Worm (Caenorhabditis elegans) whole organism, early embryonic: ENCODE data around the gene lat-1.

Source experiments
- B0310.2 ChIP-seq: sonication (generic microtip); optimal IDR thresholded peaks from 2 replicates; lab custom pipeline; 2016; ENCODE audit warnings: mild to moderate bottlenecking, missing genetic modification characterization, missing compliant biosample characterization
- F13C5.2 ChIP-seq: sonication (generic microtip); optimal IDR thresholded peaks from 2 replicates; lab custom pipeline; 2017; ENCODE audit warnings: mild to moderate bottlenecking, missing genetic modification characterization, inconsistent platforms, missing compliant biosample characterization
- aly-1 ChIP-seq: sonication (generic microtip); optimal IDR thresholded peaks from 2 replicates; lab custom pipeline; 2016; ENCODE audit warnings: missing genetic modification characterization, missing compliant biosample characterization
- ama-1 ChIP-seq: fragments of 150-350 bp; optimal IDR thresholded peaks from 2 replicates; lab custom pipeline; 2014
- ceh-13 ChIP-seq: fragments of 200-800 bp; sonication (Bioruptor generic); optimal IDR thresholded peaks from 2 replicates; lab custom pipeline; 2018; ENCODE audit warnings: mild to moderate bottlenecking, missing genetic modification characterization, missing compliant biosample characterization
- ceh-36 ChIP-seq: sonication (generic microtip); optimal IDR thresholded peaks from 2 replicates; lab custom pipeline; 2016; ENCODE audit warnings: missing genetic modification characterization, inconsistent platforms, missing compliant biosample characterization
- ets-7 ChIP-seq: sonication (generic microtip); optimal IDR thresholded peaks from 2 replicates; lab custom pipeline; 2016; ENCODE audit warnings: missing genotype, missing genetic modification characterization, missing compliant biosample characterization
- flt-1 ChIP-seq: fragments of 200-800 bp; sonication (Bioruptor generic); IDR thresholded peaks from 2 replicates; pipeline ENCODE4 v1.3.6; 2022; ENCODE audit warnings: missing genetic modification characterization, missing compliant biosample characterization
- hmbx-1 ChIP-seq: sonication (generic microtip); optimal IDR thresholded peaks from 2 replicates; lab custom pipeline; 2016; ENCODE audit warnings: mild to moderate bottlenecking, missing genetic modification characterization, missing compliant biosample characterization
- hmg-4 ChIP-seq: fragments of 200-800 bp; sonication (Bioruptor generic); optimal IDR thresholded peaks from 2 replicates; lab custom pipeline; 2018; ENCODE audit warnings: mild to moderate bottlenecking, missing genetic modification characterization, missing compliant biosample characterization
- hnd-1 ChIP-seq: sonication (generic microtip); optimal IDR thresholded peaks from 2 replicates; lab custom pipeline; 2016; ENCODE audit warnings: missing genetic modification characterization, missing compliant biosample characterization
- pes-1 ChIP-seq: fragments of 200-800 bp; sonication (Bioruptor generic); IDR thresholded peaks from 2 replicates; pipeline ENCODE4 v1.3.6; 2022; ENCODE audit warnings: missing genetic modification reagents, missing genetic modification characterization, missing compliant biosample characterization
- scrt-1 ChIP-seq: fragments of 200-800 bp; sonication (Bioruptor generic); IDR thresholded peaks from 2 replicates; pipeline ENCODE4 v1.3.6; 2022; ENCODE audit warnings: missing genetic modification characterization, missing compliant biosample characterization
- sea-1 ChIP-seq: fragments of 200-800 bp; sonication (Bioruptor generic); conservative IDR thresholded peaks from 2 replicates; pipeline ENCODE4 v1.3.6; 2022; ENCODE audit warnings: missing genetic modification characterization, missing compliant biosample characterization
- tbx-11 ChIP-seq: fragments of 200-800 bp; sonication (Bioruptor generic); IDR thresholded peaks from 2 replicates; pipeline ENCODE4 v1.3.6; 2022; ENCODE audit warnings: missing genetic modification characterization, missing compliant biosample characterization
- tbx-37 ChIP-seq: fragments of 200-800 bp; sonication (Bioruptor generic); conservative IDR thresholded peaks from 2 replicates; pipeline ENCODE4 v1.3.6; 2022; ENCODE audit warnings: missing genetic modification reagents, missing genetic modification characterization, missing compliant biosample characterization
- tra-4 ChIP-seq: sonication (generic microtip); optimal IDR thresholded peaks from 2 replicates; lab custom pipeline; 2017; ENCODE audit warnings: missing genetic modification characterization, missing compliant biosample characterization

Gene lat-1

ce11 chrII:8895895-8896294 is 746 bp upstream of the lat-1 start:
- TF ChIP-seq sea-1 = no peak
- no peak for TF ChIP-seq pes-1 (GFP tag; lab: Robert Waterston, UW)
- TF ChIP-seq F13C5.2 = no peak
- TF ChIP-seq tbx-11 (GFP tag; lab: Robert Waterston, UW) = no peak
- no peak for TF ChIP-seq aly-1 (tag; lab: Kevin White, UChicago)
- TF ChIP-seq flt-1 = no peak
- no peak for TF ChIP-seq tra-4 (tag; lab: Kevin White, UChicago)
- no peak for TF ChIP-seq B0310.2
- no peak for TF ChIP-seq ceh-36
- no peak for TF ChIP-seq hmg-4
- no peak for TF ChIP-seq hnd-1 (tag; lab: Kevin White, UChicago)
- no peak for TF ChIP-seq tbx-37 (GFP tag; lab: Robert Waterston, UW)
- TF ChIP-seq hmbx-1 (tag; lab: Kevin White, UChicago) = no peak
- no peak for TF ChIP-seq ets-7 (tag; lab: Kevin White, UChicago)
- no peak for TF ChIP-seq ama-1 (lab: Kevin White, UChicago)
- no peak for TF ChIP-seq ceh-13 (GFP tag; lab: Kevin White, UChicago)
- no peak for TF ChIP-seq scrt-1 (GFP tag; lab: Robert Waterston, UW)

DNA sequence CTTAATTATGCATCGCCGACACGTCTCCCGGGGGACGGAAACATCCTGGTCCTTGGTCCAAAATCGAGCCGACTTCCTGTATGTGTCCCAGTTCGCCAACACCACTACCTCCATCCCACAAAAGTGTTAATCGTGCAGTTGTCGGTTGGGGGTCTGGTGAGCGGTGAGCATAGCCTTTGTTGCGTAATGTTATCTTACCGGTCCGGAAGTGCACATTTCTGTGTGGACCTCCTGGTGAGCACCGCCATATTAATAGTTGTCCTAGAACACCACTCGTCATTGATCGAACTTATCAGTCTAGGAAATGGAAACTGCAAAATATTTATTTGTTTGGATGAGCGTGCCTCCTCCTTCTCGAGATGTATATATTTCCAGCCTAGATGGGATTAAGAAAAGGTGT is 603 bp downstream of the lat-1 start:
- no peak for TF ChIP-seq flt-1
- TF ChIP-seq ets-7 (tag; lab: Kevin White, UChicago) = peak; percentile 64

DNA sequence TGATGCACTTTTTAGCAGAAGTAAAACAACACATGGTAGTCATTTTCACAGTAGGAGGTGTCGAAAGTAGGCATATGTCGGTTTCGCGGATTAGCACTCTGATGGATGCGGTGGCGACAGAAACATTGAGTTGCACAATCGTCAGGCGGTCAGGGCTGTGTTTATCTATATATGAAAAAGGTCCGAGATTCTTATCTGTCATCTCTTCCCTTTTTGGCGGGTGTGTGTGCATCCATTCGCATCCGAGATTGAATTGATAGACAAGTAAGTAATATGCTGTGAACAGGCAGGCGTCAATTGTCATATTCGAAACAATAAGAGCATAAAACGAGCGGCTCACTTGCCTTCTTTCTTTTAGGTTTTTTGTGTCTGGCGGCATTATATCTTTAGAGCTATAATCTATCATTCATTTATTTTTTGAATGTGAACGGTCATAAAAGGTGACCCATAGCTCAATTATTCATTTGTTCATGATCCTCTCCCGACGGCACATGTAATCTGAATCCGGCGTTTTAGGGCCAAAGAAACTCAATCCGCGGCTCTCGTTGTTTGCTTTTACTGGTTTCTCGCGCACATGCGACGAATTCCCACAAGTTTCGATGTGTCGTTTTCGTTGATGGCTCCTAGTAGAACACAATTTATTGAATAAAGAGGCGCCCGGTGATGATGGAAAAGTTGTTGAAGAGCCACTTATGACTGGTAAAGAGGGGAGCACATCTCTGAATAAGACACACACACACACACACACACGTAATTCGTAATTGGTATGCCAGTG is 2.1 kb downstream of the lat-1 start:
- TF ChIP-seq tbx-11 (GFP tag; lab: Robert Waterston, UW) (no peak), hnd-1 (tag; lab: Kevin White, UChicago) (no peak), ceh-13 (GFP tag; lab: Kevin White, UChicago) (no peak), tra-4 (tag; lab: Kevin White, UChicago) (no peak), aly-1 (tag; lab: Kevin White, UChicago) (no peak)

ce11 chrII:8899357-8899748 is 2.7 kb downstream of the lat-1 start:
- TF ChIP-seq F13C5.2 (no peak), pes-1 (GFP tag; lab: Robert Waterston, UW) (no peak), tra-4 (tag; lab: Kevin White, UChicago) (no peak), ets-7 (tag; lab: Kevin White, UChicago) (no peak), tbx-11 (GFP tag; lab: Robert Waterston, UW) (no peak), aly-1 (tag; lab: Kevin White, UChicago) (no peak), flt-1 (no peak), ama-1 (lab: Kevin White, UChicago) (no peak), sea-1 (no peak), ceh-36 (no peak), B0310.2 (no peak), hnd-1 (tag; lab: Kevin White, UChicago) (no peak), hmbx-1 (tag; lab: Kevin White, UChicago) (no peak), scrt-1 (GFP tag; lab: Robert Waterston, UW) (no peak), tbx-37 (GFP tag; lab: Robert Waterston, UW) (no peak), ceh-13 (GFP tag; lab: Kevin White, UChicago) (no peak), hmg-4 (no peak)

DNA sequence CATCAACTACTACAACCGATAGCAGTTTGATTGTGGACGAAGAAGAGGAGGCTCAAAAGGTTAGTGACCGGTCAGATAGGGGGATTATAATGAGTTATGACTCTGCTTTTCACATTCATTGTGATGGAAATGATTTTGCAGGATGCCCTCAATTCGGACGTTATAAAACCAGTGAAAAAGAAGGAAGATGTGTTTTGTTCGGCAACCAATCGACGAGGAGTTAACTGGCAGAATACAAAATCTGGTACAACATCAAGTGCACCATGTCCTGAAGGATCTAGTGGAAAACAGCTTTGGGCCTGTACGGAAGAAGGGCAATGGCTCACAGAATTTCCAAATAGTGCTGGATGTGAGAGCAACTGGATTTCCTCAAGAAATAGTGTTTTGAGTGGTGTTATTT is 7.2 kb downstream of the lat-1 start:
- TF ChIP-seq hnd-1 (tag; lab: Kevin White, UChicago) = no peak
- TF ChIP-seq ama-1 (lab: Kevin White, UChicago) = no peak
- TF ChIP-seq pes-1 (GFP tag; lab: Robert Waterston, UW) = no peak
- no peak for TF ChIP-seq tbx-37 (GFP tag; lab: Robert Waterston, UW)
- no peak for TF ChIP-seq ceh-13 (GFP tag; lab: Kevin White, UChicago)

- no peak for TF ChIP-seq aly-1 (tag; lab: Kevin White, UChicago)
These were observed 15.3 kb downstream of the lat-1 start, which contains the start of gene B0457.4 for ce11 chrII:8911929-8912328. Gene B0457.4, minus strand, starts transcription at chrII:8912029.

DNA sequence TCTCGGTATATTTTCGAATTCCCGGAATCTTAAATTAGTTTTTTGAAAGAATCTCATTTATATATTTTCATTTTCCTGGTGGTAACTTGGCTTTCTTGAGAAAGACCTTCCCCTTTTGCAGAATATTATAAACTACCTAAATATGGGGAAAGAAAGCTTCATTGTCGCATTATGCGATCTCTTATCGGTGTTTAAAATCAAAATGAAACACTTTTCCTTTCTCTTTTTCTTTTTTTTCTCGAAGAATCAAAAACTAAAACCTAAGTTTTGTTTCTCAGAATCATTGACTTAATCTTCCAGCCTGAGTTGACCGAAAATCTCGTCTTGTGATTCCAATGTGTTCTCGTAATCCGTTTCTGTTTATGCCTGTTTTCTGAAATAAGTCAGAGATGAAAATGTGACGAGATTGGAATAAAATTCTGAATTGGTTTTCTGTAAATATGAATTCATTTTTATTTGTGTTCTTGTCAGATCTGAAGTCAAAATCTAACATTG is 15.9 kb downstream of the lat-1 start:
- no peak for TF ChIP-seq flt-1
- no peak for TF ChIP-seq tbx-11 (GFP tag; lab: Robert Waterston, UW)

DNA sequence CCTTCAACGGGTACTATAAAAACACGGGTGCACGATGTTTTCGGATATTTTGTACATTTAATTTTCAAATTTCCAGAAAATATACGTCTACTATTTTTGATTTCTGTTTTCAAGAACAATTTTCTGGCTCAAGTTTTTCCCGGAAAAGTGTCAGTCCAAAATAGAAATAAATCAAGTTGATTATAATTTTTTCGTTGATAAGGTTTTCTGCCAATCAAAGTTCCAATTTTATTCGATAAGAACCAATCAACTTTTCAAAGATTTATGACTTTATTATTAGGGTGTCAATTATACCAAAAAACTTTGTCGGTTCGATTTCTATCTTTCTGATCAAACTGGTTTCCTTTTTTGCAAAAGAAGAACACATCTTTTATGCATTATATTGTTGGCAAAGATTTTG is 18.0 kb downstream of the lat-1 start:
- TF ChIP-seq flt-1 = no peak

DNA sequence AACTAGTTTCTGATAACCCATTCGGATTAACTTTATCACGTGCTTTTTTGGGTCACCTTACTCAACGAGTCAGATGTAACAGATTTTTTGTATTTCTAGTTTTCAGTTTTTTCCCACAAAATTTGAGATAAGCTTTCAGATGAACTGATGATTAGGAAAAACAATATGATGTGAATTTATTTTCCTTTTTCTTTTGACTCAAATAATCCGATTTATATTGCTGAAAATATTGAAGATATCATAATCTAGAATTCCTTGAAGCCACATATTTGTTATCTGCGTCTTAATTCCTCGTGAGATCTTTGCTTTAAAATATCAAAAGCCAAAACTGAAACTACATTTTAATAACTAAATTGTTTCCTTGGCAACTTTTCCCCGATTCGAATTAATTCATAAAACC is 20.0 kb downstream of the lat-1 start:
- TF ChIP-seq flt-1 = no peak
- TF ChIP-seq scrt-1 (GFP tag; lab: Robert Waterston, UW) = no peak
- TF ChIP-seq tbx-37 (GFP tag; lab: Robert Waterston, UW) = no peak
- TF ChIP-seq hmbx-1 (tag; lab: Kevin White, UChicago) = no peak
- TF ChIP-seq aly-1 (tag; lab: Kevin White, UChicago) = no peak
- no peak for TF ChIP-seq F13C5.2
- TF ChIP-seq ceh-36 = no peak
- TF ChIP-seq tbx-11 (GFP tag; lab: Robert Waterston, UW) = no peak
- no peak for TF ChIP-seq ets-7 (tag; lab: Kevin White, UChicago)
